Worm (Caenorhabditis elegans) whole organism, L1 larva: Measurements from ENCODE around the gene srlf-16.

ENCODE experiments used
- aha-1 ChIP-seq: fragments of 150-350 bp; optimal IDR thresholded peaks from 2 replicates; lab custom pipeline; 2014; ENCODE audit warnings: missing biosample characterization, missing genetic modification characterization
- aly-2 ChIP-seq: fragments of 150-350 bp; optimal IDR thresholded peaks from 2 replicates; lab custom pipeline; 2014; ENCODE audit warnings: missing biosample characterization, missing genetic modification characterization
- blmp-1 ChIP-seq: fragments of 150-350 bp; optimal IDR thresholded peaks from 2 replicates; lab custom pipeline; 2014; ENCODE audit warnings: missing biosample characterization, missing genetic modification characterization
- ceh-63 ChIP-seq: fragments of 200-800 bp; sonication (Bioruptor generic); optimal IDR thresholded peaks from 2 replicates; lab custom pipeline; 2018; ENCODE audit warnings: mild to moderate bottlenecking, missing genetic modification characterization, missing compliant biosample characterization
- ceh-90 ChIP-seq: sonication (generic microtip); optimal IDR thresholded peaks from 2 replicates; lab custom pipeline; 2016; ENCODE audit warnings: missing genetic modification characterization, missing compliant biosample characterization
- dpl-1 ChIP-seq, 3 experiments: fragments of 150-350 bp in 2 of 3; sonication (generic microtip) in 1 of 3; optimal IDR thresholded peaks; 2 replicates each; lab custom pipeline; 2014 to 2017; ENCODE audit warnings: missing biosample characterization in 3 of 3, missing genetic modification characterization in 3 of 3, missing genetic modification reagents in 3 of 3
- efl-1 ChIP-seq, 4 experiments: fragments of 150-350 bp; optimal IDR thresholded peaks in 3 of 4; peaks in 1 of 4; 1 replicate in 1 of 4; 2 replicates in 3 of 4; lab custom pipeline; 2014; ENCODE audit warnings: missing biosample characterization in 2 of 4, missing genetic modification characterization in 2 of 4, missing genetic modification reagents in 2 of 4
- efl-3 ChIP-seq: fragments of 200-800 bp; sonication (Bioruptor generic); optimal IDR thresholded peaks from 2 replicates; lab custom pipeline; 2018; ENCODE audit warnings: mild to moderate bottlenecking, missing genetic modification characterization, missing compliant biosample characterization
- egl-13 ChIP-seq: sonication (generic microtip); optimal IDR thresholded peaks from 2 replicates; lab custom pipeline; 2016; ENCODE audit warnings: missing genotype, missing genetic modification reagents, missing genetic modification characterization, missing compliant biosample characterization
- egl-27 ChIP-seq, 2 experiments: fragments of 150-350 bp in 1 of 2; sonication (generic microtip); optimal IDR thresholded peaks; 3 replicates each; lab custom pipeline; 2017 to 2018; ENCODE audit warnings: missing biosample characterization in 2 of 2, missing genetic modification characterization in 2 of 2, missing genetic modification reagents in 2 of 2
- elt-2 ChIP-seq: sonication (generic microtip); optimal IDR thresholded peaks from 2 replicates; lab custom pipeline; 2016; ENCODE audit warnings: missing genetic modification characterization, mild to moderate bottlenecking, inconsistent platforms, missing compliant biosample characterization, missing genetic modification reagents
- fkh-4 ChIP-seq: sonication (generic microtip); optimal IDR thresholded peaks from 2 replicates; lab custom pipeline; 2016; ENCODE audit warnings: missing compliant biosample characterization, missing genetic modification characterization, borderline replicate concordance
- fkh-8 ChIP-seq: sonication (generic microtip); optimal IDR thresholded peaks from 2 replicates; lab custom pipeline; 2016; ENCODE audit warnings: mild to moderate bottlenecking, missing genetic modification characterization, missing compliant biosample characterization
- fos-1 ChIP-seq: fragments of 150-350 bp; optimal IDR thresholded peaks from 2 replicates; lab custom pipeline; 2014; ENCODE audit warnings: missing biosample characterization, missing genetic modification characterization
- grh-1 ChIP-seq: fragments of 200-800 bp; sonication (Bioruptor generic); IDR thresholded peaks from 2 replicates; pipeline ENCODE4 v1.3.6; 2022; ENCODE audit warnings: missing genetic modification reagents, missing genetic modification characterization, missing compliant biosample characterization
- hlh-17 ChIP-seq: fragments of 200-800 bp; sonication (Bioruptor generic); optimal IDR thresholded peaks from 2 replicates; lab custom pipeline; 2018; ENCODE audit warnings: missing genetic modification characterization, mild to moderate bottlenecking, missing compliant biosample characterization, moderate library complexity, borderline replicate concordance
- hpl-2 ChIP-seq: fragments of 150-350 bp; optimal IDR thresholded peaks from 2 replicates; lab custom pipeline; 2014; ENCODE audit warnings: missing biosample characterization, missing genetic modification reagents, missing genetic modification characterization
- isw-1 ChIP-seq: fragments of 200-800 bp; sonication (Bioruptor generic); IDR thresholded peaks from 2 replicates; pipeline ENCODE4 v1.3.6; 2022; ENCODE audit warnings: missing genetic modification characterization, missing compliant biosample characterization
- jun-1 ChIP-seq: fragments of 150-350 bp; optimal IDR thresholded peaks from 2 replicates; lab custom pipeline; 2014; ENCODE audit warnings: missing biosample characterization, missing genetic modification reagents, missing genetic modification characterization
- lin-13 ChIP-seq: fragments of 150-350 bp; optimal IDR thresholded peaks from 2 replicates; lab custom pipeline; 2014; ENCODE audit warnings: missing biosample characterization, missing genetic modification reagents, missing genetic modification characterization
- lin-35 ChIP-seq, 2 experiments: fragments of 150-350 bp; optimal IDR thresholded peaks; 2 replicates each; lab custom pipeline; 2014; ENCODE audit warnings: missing biosample characterization in 2 of 2, missing genetic modification characterization in 2 of 2, missing genetic modification reagents in 2 of 2
- mab-9 ChIP-seq: fragments of 200-800 bp; sonication (Bioruptor generic); IDR thresholded peaks from 2 replicates; pipeline ENCODE4 v1.3.6; 2022; ENCODE audit warnings: missing genetic modification reagents, missing genetic modification characterization, missing compliant biosample characterization
- mdl-1 ChIP-seq, 2 experiments: fragments of 150-350 bp; optimal IDR thresholded peaks; 2 replicates each; lab custom pipeline; 2014 to 2017; ENCODE audit warnings: missing biosample characterization in 2 of 2, missing genetic modification characterization in 2 of 2, inconsistent platforms in 1 of 2
- nhr-11 ChIP-seq: fragments of 150-350 bp; optimal IDR thresholded peaks from 2 replicates; lab custom pipeline; 2014; ENCODE audit warnings: missing biosample characterization, missing genetic modification characterization
- nhr-237 ChIP-seq: fragments of 150-350 bp; optimal IDR thresholded peaks from 2 replicates; lab custom pipeline; 2014; ENCODE audit warnings: missing biosample characterization, missing genetic modification characterization
- nhr-28 ChIP-seq: fragments of 150-350 bp; optimal IDR thresholded peaks from 2 replicates; lab custom pipeline; 2014; ENCODE audit warnings: missing biosample characterization, missing genetic modification characterization
- nhr-71 ChIP-seq: sonication (generic microtip); optimal IDR thresholded peaks from 2 replicates; lab custom pipeline; 2016; ENCODE audit warnings: mild to moderate bottlenecking, missing genetic modification characterization, moderate library complexity, missing compliant biosample characterization
- nhr-76 ChIP-seq: sonication (generic microtip); optimal IDR thresholded peaks from 2 replicates; lab custom pipeline; 2017; ENCODE audit warnings: missing biosample characterization, missing genetic modification characterization
- nhr-84 ChIP-seq: sonication (generic microtip); optimal IDR thresholded peaks from 2 replicates; lab custom pipeline; 2017; ENCODE audit warnings: missing biosample characterization, missing genetic modification characterization
- nhr-85 ChIP-seq: sonication (generic microtip); peaks from one replicate; lab custom pipeline; 2016; ENCODE audit warnings: missing genetic modification characterization, inconsistent platforms, missing compliant biosample characterization
- nhr-90 ChIP-seq: sonication (generic microtip); optimal IDR thresholded peaks from 2 replicates; lab custom pipeline; 2016; ENCODE audit warnings: mild to moderate bottlenecking, missing genetic modification characterization, missing compliant biosample characterization; ENCODE audit not compliant: poor library complexity
- pax-3 ChIP-seq: fragments of 200-800 bp; sonication (Bioruptor generic); optimal IDR thresholded peaks from 2 replicates; lab custom pipeline; 2018; ENCODE audit warnings: mild to moderate bottlenecking, missing genetic modification characterization, moderate library complexity, missing compliant biosample characterization
- pqm-1 ChIP-seq: sonication (generic microtip); optimal IDR thresholded peaks from 3 replicates; lab custom pipeline; 2017; ENCODE audit warnings: missing biosample characterization, missing genetic modification characterization
- skn-1 ChIP-seq: fragments of 150-350 bp; optimal IDR thresholded peaks from 2 replicates; lab custom pipeline; 2014; ENCODE audit warnings: missing biosample characterization, missing genetic modification characterization
- tbx-2 ChIP-seq: sonication (generic microtip); optimal IDR thresholded peaks from 2 replicates; lab custom pipeline; 2016; ENCODE audit warnings: missing genetic modification characterization, missing compliant biosample characterization
- unc-30 ChIP-seq: sonication (generic microtip); optimal IDR thresholded peaks from 2 replicates; lab custom pipeline; 2017; ENCODE audit warnings: missing biosample characterization, missing genetic modification characterization
- unc-62 ChIP-seq: fragments of 150-350 bp; optimal IDR thresholded peaks from 2 replicates; lab custom pipeline; 2014; ENCODE audit warnings: missing biosample characterization, missing genetic modification reagents, missing genetic modification characterization
- vab-15 ChIP-seq: sonication (generic microtip); optimal IDR thresholded peaks from 2 replicates; lab custom pipeline; 2017; ENCODE audit warnings: missing genotype, mild to moderate bottlenecking, missing genetic modification characterization, missing compliant biosample characterization

The srlf-16 gene

ce11 chrV:8090595-8090994, 14.0 kb upstream of the srlf-16 start, which contains the start of gene str-130:
Gene str-130, minus strand, starts transcription at chrV:8090695.
- TF ChIP-seq aly-2 (tag; lab: Kevin White, UChicago) (no peak), lin-35 (GFP tag; optimal IDR thresholded peaks at IDR 0.05; lab: Kevin White, UChicago) (no peak), unc-30 (no peak), hpl-2 (GFP tag; lab: Kevin White, UChicago) (no peak), egl-27 (tag; optimal IDR thresholded peaks at IDR 0.05; lab: Kevin White, UChicago) (no peak), mdl-1 (tag; optimal IDR thresholded peaks at IDR 0.05; lab: Kevin White, UChicago) (no peak), nhr-11 (tag; lab: Kevin White, UChicago) (no peak), hlh-17 (GFP tag; lab: Kevin White, UChicago) (no peak), mab-9 (no peak), nhr-84 (tag; lab: Kevin White, UChicago) (no peak), nhr-71 (tag; lab: Kevin White, UChicago) (no peak), nhr-76 (no peak), fos-1 (no peak), blmp-1 (no peak), efl-3 (GFP tag; lab: Kevin White, UChicago) (no peak), isw-1 (GFP tag; lab: Robert Waterston, UW) (no peak), dpl-1 (GFP tag; optimal IDR thresholded peaks at IDR 0.05; lab: Kevin White, UChicago) (no peak)

ce11 chrV:8092385-8092784, 12.2 kb upstream of the srlf-16 start, which contains the start of gene str-129:
Gene str-129, minus strand, starts transcription at chrV:8092485.
- no peak for TF ChIP-seq pax-3 (tag; lab: Kevin White, UChicago)
- TF ChIP-seq unc-30 = no peak
- no peak for TF ChIP-seq skn-1 (tag; lab: Kevin White, UChicago)
- TF ChIP-seq nhr-90 (tag; lab: Kevin White, UChicago) = no peak

- TF ChIP-seq grh-1 (GFP tag; lab: Robert Waterston, UW) (no peak), ceh-90 (tag; lab: Kevin White, UChicago) (no peak), fkh-4 (tag; lab: Kevin White, UChicago) (no peak), nhr-28 (tag; lab: Kevin White, UChicago) (no peak), lin-13 (GFP tag; lab: Kevin White, UChicago) (no peak), nhr-85 (tag; lab: Kevin White, UChicago) (no peak), vab-15 (tag; lab: Kevin White, UChicago) (no peak), unc-62 (GFP tag; lab: Kevin White, UChicago) (no peak), aha-1 (tag; lab: Kevin White, UChicago) (no peak), egl-13 (tag; lab: Kevin White, UChicago) (no peak), dpl-1 (GFP tag; optimal IDR thresholded peaks at IDR 0.05; lab: Kevin White, UChicago) (no peak)
Measured at ce11 chrV:8095378-8095777, 9.2 kb upstream of the srlf-16 start, which contains the start of gene str-146. Gene str-146, minus strand, starts transcription at chrV:8095478.

- no peak for TF ChIP-seq dpl-1 (GFP tag; optimal IDR thresholded peaks at IDR 0.05; lab: Kevin White, UChicago)
- no peak for TF ChIP-seq efl-1 (optimal IDR thresholded peaks at IDR 0.05; lab: Kevin White, UChicago)
- no peak for TF ChIP-seq efl-1 (GFP tag; optimal IDR thresholded peaks at IDR 0.05 in 1 of 2; lab: Kevin White, UChicago)
- TF ChIP-seq nhr-71 (tag; lab: Kevin White, UChicago) = no peak
- TF ChIP-seq ceh-63 = no peak
- TF ChIP-seq elt-2 = no peak
- TF ChIP-seq fkh-8 (tag; lab: Kevin White, UChicago) = no peak
- TF ChIP-seq pqm-1 = no peak
- TF ChIP-seq jun-1 (tag; lab: Kevin White, UChicago) = no peak
- no peak for TF ChIP-seq nhr-85 (tag; lab: Kevin White, UChicago)
- TF ChIP-seq grh-1 (GFP tag; lab: Robert Waterston, UW) = no peak
- no peak for TF ChIP-seq tbx-2 (tag; lab: Kevin White, UChicago)
- TF ChIP-seq nhr-237 (tag; lab: Kevin White, UChicago) = no peak
- TF ChIP-seq skn-1 (tag; lab: Kevin White, UChicago) = no peak
- TF ChIP-seq, all 84 proteins: peak for 0
Measured at ce11 chrV:8098239-8098638, 6.3 kb upstream of the srlf-16 start, which contains the start of gene str-145. Gene str-145, minus strand, starts transcription at chrV:8098339.
